Fruit fly (Drosophila melanogaster) whole organism, wandering third instar larva: ENCODE data around the gene Lcp65Ag2.
A peak's percentile ranks its signal among the peaks of the same experiment; 100 is the strongest.

ENCODE experiments used
- CG9705 ChIP-seq: fragments of 200-800 bp; sonication (Bioruptor generic); optimal IDR thresholded peaks from 2 replicates; lab custom pipeline; 2018; ENCODE audit warnings: missing biosample characterization, mild to moderate bottlenecking, missing genetic modification characterization
- CrebA ChIP-seq: fragments of 200-800 bp; sonication (Bioruptor generic); optimal IDR thresholded peaks from 2 replicates; lab custom pipeline; 2016; ENCODE audit warnings: missing biosample characterization, mild to moderate bottlenecking, missing genetic modification characterization, borderline replicate concordance
- Dfd ChIP-seq: fragments of >200 bp; optimal IDR thresholded peaks from 2 replicates; lab custom pipeline; 2017; ENCODE audit warnings: missing biosample characterization, missing genetic modification characterization
- Dif ChIP-seq: fragments of 200-275, 200-300 bp; sonication (Bioruptor generic); optimal IDR thresholded peaks from 2 replicates; lab custom pipeline; 2018; ENCODE audit warnings: missing biosample characterization, missing genetic modification characterization; ENCODE audit not compliant: partially characterized antibody
- GATAd ChIP-seq: sonication (Bioruptor generic); optimal IDR thresholded peaks from 2 replicates; lab custom pipeline; 2016; ENCODE audit warnings: missing biosample characterization, missing genetic modification characterization
- HLH106 ChIP-seq: fragments of 200-800 bp; optimal IDR thresholded peaks from 3 replicates; lab custom pipeline; 2019; ENCODE audit warnings: missing biosample characterization, mild to moderate bottlenecking, missing genetic modification characterization, moderate library complexity
- Hnf4 ChIP-seq: fragments of 200-800 bp; sonication (Bioruptor generic); optimal IDR thresholded peaks from 2 replicates; lab custom pipeline; 2016; ENCODE audit warnings: missing biosample characterization, mild to moderate bottlenecking, missing genetic modification characterization
- Hr78 ChIP-seq: fragments of >200 bp; optimal IDR thresholded peaks from 2 replicates; lab custom pipeline; 2017; ENCODE audit warnings: missing biosample characterization, missing genetic modification characterization
- Hr83 ChIP-seq: fragments of 200-300 bp; sonication (Bioruptor generic); optimal IDR thresholded peaks from 2 replicates; lab custom pipeline; 2016; ENCODE audit warnings: missing biosample characterization, mild to moderate bottlenecking, missing genetic modification characterization, moderate library complexity; ENCODE audit not compliant: poor library complexity, severe bottlenecking
- Jra ChIP-seq: sonication (Bioruptor generic); optimal IDR thresholded peaks from 2 replicates; lab custom pipeline; 2016; ENCODE audit warnings: missing biosample characterization, missing genetic modification characterization
- Mio ChIP-seq: sonication (Bioruptor generic); optimal IDR thresholded peaks from 2 replicates; lab custom pipeline; 2016; ENCODE audit warnings: missing biosample characterization, missing genetic modification characterization
- N ChIP-seq: fragments of >200 bp; optimal IDR thresholded peaks from 2 replicates; lab custom pipeline; 2018; ENCODE audit warnings: missing biosample characterization, missing external identifiers, missing genetic modification characterization
- OdsH ChIP-seq: fragments of 200-800 bp; sonication (Bioruptor generic); optimal IDR thresholded peaks from 2 replicates; lab custom pipeline; 2016; ENCODE audit warnings: missing biosample characterization, mild to moderate bottlenecking, missing genetic modification characterization
- Rel ChIP-seq, 2 experiments: fragments of 200-800 bp; sonication (Bioruptor generic) in 1 of 2; optimal IDR thresholded peaks; 2 replicates in 1 of 2; 3 replicates in 1 of 2; lab custom pipeline; 2016 to 2019; ENCODE audit warnings: mild to moderate bottlenecking in 2 of 2, missing biosample characterization in 2 of 2, missing genetic modification characterization in 2 of 2, moderate library complexity in 1 of 2
- Sp1 ChIP-seq: fragments of 200-800 bp; sonication (Bioruptor generic); optimal IDR thresholded peaks from 3 replicates; lab custom pipeline; 2019; ENCODE audit warnings: missing biosample characterization, mild to moderate bottlenecking, missing genetic modification characterization, moderate library complexity
- Vsx2 ChIP-seq: fragments of 200-300, 225-300 bp; sonication (Bioruptor generic); optimal IDR thresholded peaks from 2 replicates; lab custom pipeline; 2018; ENCODE audit warnings: missing biosample characterization, missing genetic modification characterization; ENCODE audit not compliant: partially characterized antibody
- br ChIP-seq: fragments of 200-800 bp; sonication (Bioruptor generic); optimal IDR thresholded peaks from 2 replicates; lab custom pipeline; 2016; ENCODE audit warnings: missing biosample characterization, missing genetic modification characterization
- brk ChIP-seq: fragments of 200-800 bp; sonication (Bioruptor generic); optimal IDR thresholded peaks from 2 replicates; lab custom pipeline; 2016; ENCODE audit warnings: missing biosample characterization, mild to moderate bottlenecking, missing genetic modification characterization
- dl ChIP-seq, 2 experiments: fragments of 175-275, 200-275 bp in 1 of 2; fragments of 200-275 bp in 1 of 2; sonication (Bioruptor generic); optimal IDR thresholded peaks; lab custom pipeline; 2018; ENCODE audit warnings: mild to moderate bottlenecking in 2 of 2, missing biosample characterization in 2 of 2, missing genetic modification characterization in 2 of 2, moderate library complexity in 2 of 2; ENCODE audit not compliant: partially characterized antibody in 2 of 2, insufficient read depth in 1 of 2
- dmrt93B ChIP-seq: fragments of 200-800 bp; sonication (Bioruptor generic); optimal IDR thresholded peaks from 2 replicates; lab custom pipeline; 2018; ENCODE audit warnings: missing biosample characterization, mild to moderate bottlenecking, missing genetic modification characterization
- dsf ChIP-seq: sonication (Bioruptor generic); optimal IDR thresholded peaks from 2 replicates; lab custom pipeline; 2016; ENCODE audit warnings: missing biosample characterization, missing genetic modification characterization, borderline replicate concordance
- ey ChIP-seq: fragments of 200-800 bp; sonication (Bioruptor generic); optimal IDR thresholded peaks from 2 replicates; lab custom pipeline; 2016; ENCODE audit warnings: missing biosample characterization, missing genetic modification characterization
- foxo ChIP-seq, 2 experiments: fragments of 200-800 bp; sonication (Bioruptor generic); optimal IDR thresholded peaks; 2 replicates in 1 of 2; 3 replicates in 1 of 2; lab custom pipeline; 2016 to 2017; ENCODE audit warnings: missing biosample characterization in 2 of 2, missing genetic modification characterization in 2 of 2
- fru ChIP-seq: fragments of 200-800 bp; sonication (Bioruptor generic); optimal IDR thresholded peaks from 3 replicates; lab custom pipeline; 2016; ENCODE audit warnings: missing biosample characterization, mild to moderate bottlenecking, missing genetic modification characterization
- h ChIP-seq: fragments of 200-800 bp; sonication (Bioruptor generic); optimal IDR thresholded peaks from 3 replicates; lab custom pipeline; 2016; ENCODE audit warnings: missing biosample characterization, mild to moderate bottlenecking, missing genetic modification characterization
- jim ChIP-seq: fragments of 175-275, 200-325 bp; sonication (Bioruptor generic); optimal IDR thresholded peaks from 2 replicates; lab custom pipeline; 2016; ENCODE audit warnings: missing biosample characterization, mild to moderate bottlenecking, missing genetic modification characterization
- lola ChIP-seq: fragments of >200 bp; optimal IDR thresholded peaks from 2 replicates; lab custom pipeline; 2017; ENCODE audit warnings: missing biosample characterization, missing genetic modification characterization
- pan ChIP-seq: fragments of >200 bp; optimal IDR thresholded peaks from 2 replicates; lab custom pipeline; 2017
- psq ChIP-seq: fragments of 200-800 bp; sonication (Bioruptor generic); optimal IDR thresholded peaks from 3 replicates; lab custom pipeline; 2017; ENCODE audit warnings: missing biosample characterization, mild to moderate bottlenecking, missing genetic modification characterization, moderate library complexity
- rgr ChIP-seq: fragments of 200-800 bp; sonication (Bioruptor generic); optimal IDR thresholded peaks from 3 replicates; lab custom pipeline; 2016; ENCODE audit warnings: missing biosample characterization, mild to moderate bottlenecking, missing genetic modification characterization
- sage ChIP-seq: fragments of 200-800 bp; sonication (Bioruptor generic); optimal IDR thresholded peaks from 2 replicates; lab custom pipeline; 2016; ENCODE audit warnings: missing biosample characterization, mild to moderate bottlenecking, missing genetic modification characterization
- sv ChIP-seq: fragments of 200-800 bp; sonication (Bioruptor generic); optimal IDR thresholded peaks from 3 replicates; lab custom pipeline; 2016; ENCODE audit warnings: missing biosample characterization, missing genetic modification characterization
- tai ChIP-seq: sonication (Bioruptor generic); optimal IDR thresholded peaks from 2 replicates; lab custom pipeline; 2016; ENCODE audit warnings: missing biosample characterization, missing genetic modification characterization
- usp ChIP-seq: fragments of >200 bp; optimal IDR thresholded peaks from 2 replicates; lab custom pipeline; 2017; ENCODE audit warnings: missing biosample characterization, missing genetic modification characterization
- woc ChIP-seq: sonication (Bioruptor generic); optimal IDR thresholded peaks from 2 replicates; lab custom pipeline; 2016; ENCODE audit warnings: missing biosample characterization, mild to moderate bottlenecking, missing genetic modification characterization

Lcp65Ag2 gene

DNA sequence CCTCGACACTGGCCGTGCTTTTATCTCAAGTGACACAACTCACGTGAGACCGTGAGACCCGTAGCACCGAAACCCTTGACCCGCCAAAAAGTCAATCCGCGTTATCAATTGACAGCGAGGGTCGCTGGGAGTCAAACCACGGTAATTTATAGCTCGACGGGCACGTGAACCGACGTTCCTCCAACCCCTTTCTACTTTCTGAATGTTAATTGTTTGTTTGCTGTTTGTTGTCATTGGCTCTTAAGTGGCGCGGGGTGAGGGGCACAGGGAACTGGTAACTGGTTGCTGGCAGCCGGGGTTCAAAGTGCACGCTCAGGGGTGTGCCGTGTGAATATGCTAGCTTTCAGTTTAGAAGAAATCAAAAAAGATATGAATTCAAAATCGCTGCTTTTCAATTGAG, 26.7 kb downstream of the Lcp65Ag2 start:
- TF ChIP-seq CG9705 (GFP tag; lab: Kevin White, UChicago) (no peak), woc (GFP tag; lab: Kevin White, UChicago) (no peak), CrebA (GFP tag; lab: Kevin White, UChicago) (no peak), foxo (GFP tag; optimal IDR thresholded peaks at IDR 0.05; lab: Kevin White, UChicago) (no peak), ey (GFP tag; lab: Kevin White, UChicago) (no peak), usp (no peak), tai (no peak), lola (GFP tag; lab: Kevin White, UChicago) (no peak), Jra (GFP tag; lab: Kevin White, UChicago) (no peak), fru (GFP tag; lab: Kevin White, UChicago) (no peak), brk (GFP tag; lab: Kevin White, UChicago) (no peak), Hr78 (GFP tag; lab: Kevin White, UChicago) (no peak), Hnf4 (GFP tag; lab: Kevin White, UChicago) (no peak)
- TF ChIP-seq, all 38 proteins: peak for 0

- TF ChIP-seq CrebA (GFP tag; lab: Kevin White, UChicago) (no peak), dmrt93B (GFP tag; lab: Kevin White, UChicago) (no peak)
Measured at dm6 chr3L:6105435-6105834, 28.0 kb downstream of the Lcp65Ag2 start.

DNA sequence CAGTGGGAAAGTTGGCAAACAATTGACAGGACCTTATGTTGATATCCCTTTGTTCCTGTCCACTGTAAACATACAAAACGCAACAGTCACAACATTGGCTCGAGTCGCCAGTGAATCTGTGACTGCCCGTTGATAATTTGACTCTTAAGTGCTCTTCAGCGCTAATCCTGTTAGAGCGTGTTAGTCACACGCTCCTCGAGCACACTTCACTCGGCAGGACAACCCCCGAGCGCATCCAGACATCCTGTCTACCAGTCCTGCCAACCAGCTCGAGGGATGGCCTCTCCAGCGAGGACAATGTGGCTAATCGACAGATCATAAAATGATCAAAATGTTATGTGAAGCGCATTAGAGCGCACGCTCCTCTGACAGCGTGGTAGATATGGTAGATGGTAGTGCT, 28.8 kb downstream of the Lcp65Ag2 start:
- TF ChIP-seq Dfd (GFP tag; lab: Kevin White, UChicago), result no peak
- no peak for TF ChIP-seq Hnf4 (GFP tag; lab: Kevin White, UChicago)

dm6 chr3L:6103658-6104057, 29.7 kb downstream of the Lcp65Ag2 start:
- TF ChIP-seq Sp1 (GFP tag; lab: Kevin White, UChicago) (no peak), brk (GFP tag; lab: Kevin White, UChicago) (no peak), sv (GFP tag; lab: Kevin White, UChicago) (no peak), Hr78 (GFP tag; lab: Kevin White, UChicago) (no peak), Rel (GFP tag; optimal IDR thresholded peaks at IDR 0.05; lab: Kevin White, UChicago) (no peak), Rel (tag; optimal IDR thresholded peaks at IDR 0.05; lab: Kevin White, UChicago) (no peak), lola (GFP tag; lab: Kevin White, UChicago) (no peak), psq (GFP tag; lab: Kevin White, UChicago) (no peak), HLH106 (no peak)

DNA sequence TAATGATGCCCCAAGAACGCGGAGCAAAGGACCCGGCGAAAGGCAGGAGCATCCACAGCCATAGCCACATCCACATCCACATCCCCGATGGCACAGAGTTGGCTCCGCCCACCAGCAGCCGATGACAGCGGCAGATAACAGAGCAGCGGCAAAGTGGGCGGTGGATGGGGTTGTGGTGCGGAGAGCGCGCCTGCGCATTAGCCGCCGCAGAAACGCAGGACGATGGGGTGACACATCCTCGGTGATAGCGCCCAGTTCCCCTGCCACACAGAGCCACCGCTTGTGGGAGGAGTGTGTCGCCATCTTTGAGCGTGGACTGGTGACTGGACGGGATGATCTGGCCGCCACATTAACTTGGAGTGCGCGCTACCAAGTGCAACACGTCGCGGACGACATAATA, 36.1 kb downstream of the Lcp65Ag2 start, which contains the start of gene Ets65A:
TSS of gene Ets65A (plus strand) at position 348 of the 400 bp plus-strand sequence.
- TF ChIP-seq sv (GFP tag; lab: Kevin White, UChicago) (no peak), dsf (GFP tag; lab: Kevin White, UChicago) (no peak), Dfd (GFP tag; lab: Kevin White, UChicago) (no peak), CG9705 (GFP tag; lab: Kevin White, UChicago) (no peak), pan (lab: Kevin White, UChicago) (no peak), foxo (GFP tag; optimal IDR thresholded peaks at IDR 0.05; lab: Kevin White, UChicago) (no peak), Hr78 (GFP tag; lab: Kevin White, UChicago) (no peak), Dif (GFP tag; lab: Kevin White, UChicago) (no peak), sage (GFP tag; lab: Kevin White, UChicago) (no peak), br (GFP tag; lab: Kevin White, UChicago) (no peak), dmrt93B (GFP tag; lab: Kevin White, UChicago) (no peak), brk (GFP tag; lab: Kevin White, UChicago) (no peak), h (GFP tag; lab: Kevin White, UChicago) (no peak), jim (GFP tag; lab: Kevin White, UChicago) (no peak), CrebA (GFP tag; lab: Kevin White, UChicago) (no peak)
- TF ChIP-seq, all 38 proteins: peak for 0

DNA sequence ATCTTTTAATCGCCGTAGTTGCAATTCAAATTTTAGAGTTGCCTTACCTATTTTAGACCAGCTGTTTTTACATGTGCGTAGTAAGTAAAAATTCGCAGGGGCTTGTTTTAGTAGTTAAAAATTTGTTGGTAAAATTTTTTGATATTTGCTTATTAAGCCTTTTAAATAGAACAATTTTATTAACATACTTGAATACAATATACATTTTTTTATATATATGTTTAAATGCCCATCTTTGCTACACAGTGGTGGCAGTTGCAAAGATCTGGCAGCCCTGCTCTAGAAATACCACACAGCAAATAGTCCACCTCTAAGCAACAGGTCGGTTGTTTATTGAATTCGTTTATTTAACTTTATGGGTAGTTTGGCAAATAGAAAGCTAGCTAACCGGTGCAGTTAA, 38.7 kb downstream of the Lcp65Ag2 start, which contains the start of the genes CG10467 and loj:
TSS of gene CG10467 (minus strand) at position 51 of the 400 bp plus-strand sequence.
TSS of gene loj (plus strand) at position 291 of the 400 bp plus-strand sequence.
- TF ChIP-seq N, result no peak
- peak; percentile 52 for TF ChIP-seq sage (GFP tag; lab: Kevin White, UChicago)
- peak; percentile 88 for TF ChIP-seq CG9705 (GFP tag; lab: Kevin White, UChicago)
- no peak for TF ChIP-seq usp
- peak; percentile 75 for TF ChIP-seq Jra (GFP tag; lab: Kevin White, UChicago)
- TF ChIP-seq GATAd, result peak; percentile 77
- TF ChIP-seq HLH106, result peak; percentile 92
- TF ChIP-seq dmrt93B (GFP tag; lab: Kevin White, UChicago), result peak; percentile 91
- TF ChIP-seq Vsx2 (GFP tag; lab: Kevin White, UChicago), result no peak
- no peak for TF ChIP-seq Dif (GFP tag; lab: Kevin White, UChicago)
- peak; percentile 72 for TF ChIP-seq Hr83 (GFP tag; lab: Kevin White, UChicago)
- TF ChIP-seq brk (GFP tag; lab: Kevin White, UChicago), result peak; percentile 90
- peak; percentile 89 for TF ChIP-seq psq (GFP tag; lab: Kevin White, UChicago)
- TF ChIP-seq OdsH (GFP tag; lab: Kevin White, UChicago), result peak; percentile 89
- TF ChIP-seq dsf (GFP tag; lab: Kevin White, UChicago), result peak; percentile 57
- peak; percentile 94 for TF ChIP-seq rgr (GFP tag; lab: Kevin White, UChicago)
- no peak for TF ChIP-seq Mio (GFP tag; lab: Kevin White, UChicago)
- no peak for TF ChIP-seq jim (GFP tag; lab: Kevin White, UChicago)
- peak in 1 of 2 experiments; percentile 92 for TF ChIP-seq foxo (GFP tag; optimal IDR thresholded peaks at IDR 0.05; lab: Kevin White, UChicago)
- TF ChIP-seq dl (GFP tag; optimal IDR thresholded peaks at IDR 0.05; lab: Kevin White, UChicago; ENCODE audit: insufficient read depth in 1 of 2, partially characterized antibody in 2 of 2), result no peak
- TF ChIP-seq woc (GFP tag; lab: Kevin White, UChicago), result peak; percentile 63
- TF ChIP-seq lola (GFP tag; lab: Kevin White, UChicago), result no peak
